Fruit fly (Drosophila melanogaster) whole organism, adult: Measurements from ENCODE around the gene Meics.

Experiments used
- CG11617 ChIP-seq: fragments of 200-800 bp; sonication (Bioruptor generic); optimal IDR thresholded peaks from 2 replicates; lab custom pipeline; 2017; ENCODE audit warnings: mild to moderate bottlenecking, missing biosample characterization, missing genetic modification reagents, missing genetic modification characterization
- CG12768 ChIP-seq: fragments of 200-800 bp; sonication (Bioruptor generic); optimal IDR thresholded peaks from 2 replicates; lab custom pipeline; 2017; ENCODE audit warnings: missing biosample characterization, missing genetic modification characterization, mild to moderate bottlenecking, moderate library complexity, missing genetic modification reagents
- CG14711 ChIP-seq: fragments of 200-800 bp; sonication (Bioruptor generic); optimal IDR thresholded peaks from 2 replicates; lab custom pipeline; 2018; ENCODE audit warnings: missing biosample characterization, mild to moderate bottlenecking, missing genetic modification characterization, moderate library complexity
- CG1620 ChIP-seq: fragments of 200-800 bp; sonication (Bioruptor generic); optimal IDR thresholded peaks from 2 replicates; lab custom pipeline; 2016; ENCODE audit warnings: missing biosample characterization, missing genetic modification characterization
- CG33017 ChIP-seq: fragments of 200-800 bp; sonication (Bioruptor generic); optimal IDR thresholded peaks from 2 replicates; lab custom pipeline; 2018; ENCODE audit warnings: missing biosample characterization, mild to moderate bottlenecking, missing genetic modification characterization, moderate library complexity
- CG5204 ChIP-seq: fragments of 200-800 bp; sonication (Bioruptor generic); optimal IDR thresholded peaks from 2 replicates; lab custom pipeline; 2016; ENCODE audit warnings: missing biosample characterization, missing genetic modification characterization
- CG7045 ChIP-seq: fragments of 200-800 bp; sonication (Bioruptor generic); optimal IDR thresholded peaks from 2 replicates; lab custom pipeline; 2017; ENCODE audit warnings: missing biosample characterization, mild to moderate bottlenecking, missing genetic modification characterization
- CG7101 ChIP-seq: fragments of 200-800 bp; sonication (Bioruptor generic); optimal IDR thresholded peaks from 2 replicates; lab custom pipeline; 2018; ENCODE audit warnings: missing biosample characterization, mild to moderate bottlenecking, missing genetic modification characterization, moderate library complexity
- Clk ChIP-seq: fragments of 200-800 bp; sonication (Bioruptor generic); optimal IDR thresholded peaks from 2 replicates; lab custom pipeline; 2017; ENCODE audit warnings: missing biosample characterization, missing genetic modification characterization
- Crg-1 ChIP-seq: fragments of 200-800 bp; sonication (Bioruptor generic); optimal IDR thresholded peaks from 2 replicates; lab custom pipeline; 2016; ENCODE audit warnings: missing biosample characterization, missing genetic modification characterization
- Hr96 ChIP-seq: fragments of 200-800 bp; sonication (Bioruptor generic); optimal IDR thresholded peaks from 2 replicates; lab custom pipeline; 2016; ENCODE audit warnings: missing biosample characterization, missing genetic modification characterization
- Mnt ChIP-seq: fragments of 200-800 bp; sonication (Bioruptor generic); optimal IDR thresholded peaks from 2 replicates; lab custom pipeline; 2016; ENCODE audit warnings: missing biosample characterization, mild to moderate bottlenecking, missing genetic modification characterization
- bab1 ChIP-seq: fragments of 200-800 bp; sonication (Bioruptor generic); optimal IDR thresholded peaks from 3 replicates; lab custom pipeline; 2019; ENCODE audit warnings: missing biosample characterization, mild to moderate bottlenecking, missing genetic modification characterization, moderate library complexity
- cic ChIP-seq: fragments of 200-800 bp; sonication (Bioruptor generic); optimal IDR thresholded peaks from 2 replicates; lab custom pipeline; 2017; ENCODE audit warnings: missing biosample characterization, mild to moderate bottlenecking, missing genetic modification characterization, moderate library complexity
- cnc ChIP-seq, 2 experiments: fragments of >200 bp; optimal IDR thresholded peaks; 2 replicates each; lab custom pipeline; 2017
- kay ChIP-seq: fragments of 200-800 bp; sonication (Bioruptor generic); peaks from one replicate; lab custom pipeline; 2016; ENCODE audit warnings: missing biosample characterization, missing genetic modification characterization, borderline replicate concordance
- ovo ChIP-seq: fragments of 200-800 bp; sonication (Bioruptor generic); optimal IDR thresholded peaks from 2 replicates; lab custom pipeline; 2016; ENCODE audit warnings: missing biosample characterization, missing genetic modification characterization
- pad ChIP-seq: fragments of 200-800 bp; sonication (Bioruptor generic); optimal IDR thresholded peaks from 3 replicates; lab custom pipeline; 2017; ENCODE audit warnings: missing biosample characterization, missing genetic modification characterization, mild to moderate bottlenecking, moderate library complexity, missing genetic modification reagents
- tj ChIP-seq: fragments of 200-800 bp; sonication (Bioruptor generic); optimal IDR thresholded peaks from 3 replicates; lab custom pipeline; 2017; ENCODE audit warnings: missing biosample characterization, mild to moderate bottlenecking, missing genetic modification characterization, moderate library complexity
- toe ChIP-seq: fragments of 200-800 bp; sonication (Bioruptor generic); optimal IDR thresholded peaks from 2 replicates; lab custom pipeline; 2016; ENCODE audit warnings: missing biosample characterization, missing genetic modification characterization

The Meics gene

DNA sequence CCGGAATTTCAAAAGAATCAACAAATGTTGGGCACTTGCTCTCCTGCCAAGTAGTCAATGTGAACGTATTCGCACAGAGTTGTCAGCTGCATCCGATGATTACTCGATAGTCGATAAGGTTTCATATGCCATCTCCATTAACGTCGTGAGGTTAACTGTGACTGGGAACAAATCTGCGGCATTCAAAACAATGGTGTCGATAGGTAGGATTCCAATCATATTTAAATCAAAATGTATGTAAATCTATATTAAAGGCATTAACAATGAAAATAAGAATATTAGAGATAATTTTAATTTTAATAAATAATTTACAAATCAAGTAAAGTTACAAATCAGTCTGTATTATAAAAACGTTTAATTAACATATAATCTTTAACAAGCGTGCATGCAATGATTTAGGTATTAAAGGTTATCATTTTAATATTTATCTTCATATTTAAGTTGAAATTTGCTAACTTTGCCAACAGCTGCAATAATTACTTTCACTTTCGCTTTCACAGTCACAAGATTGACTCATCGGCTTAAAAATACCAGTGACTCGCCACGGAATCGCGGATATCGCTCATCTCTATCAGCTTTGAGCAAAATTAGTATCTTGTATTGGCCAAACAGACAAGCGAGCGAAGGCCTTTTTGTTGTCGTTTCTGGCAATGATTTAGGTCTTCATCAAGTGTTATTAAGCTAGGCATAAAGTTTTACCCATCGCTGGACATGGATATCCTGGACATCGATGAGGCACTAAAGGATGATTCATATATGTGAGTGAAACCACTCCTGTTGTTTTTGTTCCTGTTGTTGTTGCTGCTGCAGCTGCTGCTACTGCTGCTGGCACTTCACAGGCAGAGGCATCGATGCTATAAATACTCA is at the start of gene Meics, which contains the start of the genes Nxf3 and ssp2:
Meics (minus strand) TSS at position 68 of the 867 bp plus-strand sequence.
Nxf3 (plus strand) TSS at position 569 of the 867 bp plus-strand sequence.
ssp2 (plus strand) TSS at position 569 of the 867 bp plus-strand sequence.
- TF ChIP-seq Mnt (GFP tag; lab: Kevin White, UChicago) (no peak), CG33017 (tag; lab: Kevin White, UChicago) (peak; percentile 16), CG7045 (GFP tag; lab: Kevin White, UChicago) (peak; percentile 64), CG14711 (tag; lab: Kevin White, UChicago) (peak; percentile 90), CG5204 (GFP tag; lab: Kevin White, UChicago) (peak; percentile 29), Clk (GFP tag; lab: Kevin White, UChicago) (no peak), CG7101 (tag; lab: Kevin White, UChicago) (no peak), pad (peak; percentile 27), CG11617 (peak; percentile 33), CG12768 (GFP tag; lab: Kevin White, UChicago) (no peak), cnc (optimal IDR thresholded peaks at IDR 0.05; lab: Kevin White, UChicago) (no peak), kay (GFP tag; lab: Kevin White, UChicago) (peak; percentile 98), tj (peak; percentile 24), cic (no peak), Hr96 (GFP tag; lab: Kevin White, UChicago) (peak; percentile 52), ovo (GFP tag; lab: Kevin White, UChicago) (no peak), toe (GFP tag; lab: Kevin White, UChicago) (peak; percentile 54), bab1 (GFP tag; lab: Kevin White, UChicago) (no peak), Crg-1 (peak; percentile 49), CG1620 (GFP tag; lab: Kevin White, UChicago) (peak; percentile 28)

- TF ChIP-seq kay (GFP tag; lab: Kevin White, UChicago) (no peak), pad (peak; percentile 4), ovo (GFP tag; lab: Kevin White, UChicago) (peak; percentile 21), Hr96 (GFP tag; lab: Kevin White, UChicago) (no peak), CG12768 (GFP tag; lab: Kevin White, UChicago) (peak; percentile 66), CG11617 (peak; percentile 14), bab1 (GFP tag; lab: Kevin White, UChicago) (peak; percentile 22), CG7101 (tag; lab: Kevin White, UChicago) (peak; percentile 23), tj (no peak), Clk (GFP tag; lab: Kevin White, UChicago) (peak; percentile 16), CG14711 (tag; lab: Kevin White, UChicago) (peak; percentile 21), cnc (optimal IDR thresholded peaks at IDR 0.05; lab: Kevin White, UChicago) (no peak), CG33017 (tag; lab: Kevin White, UChicago) (no peak), CG5204 (GFP tag; lab: Kevin White, UChicago) (no peak), CG1620 (GFP tag; lab: Kevin White, UChicago) (no peak), Mnt (GFP tag; lab: Kevin White, UChicago) (peak; percentile 47), Crg-1 (no peak), cic (peak; percentile 88), toe (GFP tag; lab: Kevin White, UChicago) (no peak), CG7045 (GFP tag; lab: Kevin White, UChicago) (peak; percentile 17)
Observed at dm6 chr3L:14006704-14007126, 42.2 kb upstream of the Meics start.

DNA sequence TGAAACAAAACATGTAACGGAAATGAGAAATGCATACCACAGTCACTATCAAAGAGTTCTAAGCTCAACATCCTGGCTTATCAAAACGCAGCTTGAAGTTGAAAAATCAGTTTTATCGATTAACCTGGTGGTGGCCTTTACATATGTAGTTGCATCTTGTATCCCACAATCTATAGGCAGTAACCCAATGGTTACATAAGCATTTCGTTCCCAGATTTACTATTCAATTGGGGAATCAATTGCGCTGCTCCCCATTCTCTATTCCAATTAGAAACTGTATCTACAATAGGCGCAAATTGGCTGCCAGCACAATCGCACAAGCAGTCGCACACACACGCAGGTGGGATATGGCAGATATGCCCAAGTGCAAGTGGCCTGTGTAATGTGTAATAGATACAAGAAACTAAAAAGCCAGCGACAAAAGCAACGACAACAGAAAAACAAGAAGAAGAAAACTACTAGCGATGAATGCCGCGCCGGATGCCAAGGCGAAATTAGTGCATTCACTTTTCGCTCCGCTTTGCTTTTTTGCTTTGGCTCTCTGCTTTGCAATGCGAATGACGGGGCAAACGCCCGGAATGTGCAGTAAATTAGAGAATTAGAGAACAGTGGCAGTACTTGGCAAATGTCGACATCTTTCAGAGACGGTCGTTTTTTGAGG is 41.3 kb upstream of the Meics start:
- TF ChIP-seq kay (GFP tag; lab: Kevin White, UChicago) = peak; percentile 89
- TF ChIP-seq Mnt (GFP tag; lab: Kevin White, UChicago) = peak; percentile 57
- peak; percentile 32 for TF ChIP-seq CG7101 (tag; lab: Kevin White, UChicago)
- TF ChIP-seq cic = peak; percentile 79
- no peak for TF ChIP-seq Hr96 (GFP tag; lab: Kevin White, UChicago)
- TF ChIP-seq CG11617 = no peak
- TF ChIP-seq CG1620 (GFP tag; lab: Kevin White, UChicago) = no peak
- TF ChIP-seq tj = peak; percentile 55
- peak; percentile 36 for TF ChIP-seq CG12768 (GFP tag; lab: Kevin White, UChicago)
- peak; percentile 18 for TF ChIP-seq CG33017 (tag; lab: Kevin White, UChicago)

- TF ChIP-seq bab1 (GFP tag; lab: Kevin White, UChicago) (peak; percentile 94), Crg-1 (peak; percentile 98), Clk (GFP tag; lab: Kevin White, UChicago) (peak; percentile 96), CG33017 (tag; lab: Kevin White, UChicago) (peak; percentile 99), toe (GFP tag; lab: Kevin White, UChicago) (peak; percentile 96), tj (peak; percentile 90), CG7045 (GFP tag; lab: Kevin White, UChicago) (peak; percentile 98), ovo (GFP tag; lab: Kevin White, UChicago) (peak; percentile 79), Hr96 (GFP tag; lab: Kevin White, UChicago) (peak; percentile 98), CG5204 (GFP tag; lab: Kevin White, UChicago) (peak; percentile 98), CG11617 (peak; percentile 98), kay (GFP tag; lab: Kevin White, UChicago) (peak; percentile 96), CG7101 (tag; lab: Kevin White, UChicago) (peak; percentile 99), Mnt (GFP tag; lab: Kevin White, UChicago) (peak; percentile 99), cnc (optimal IDR thresholded peaks at IDR 0.05; lab: Kevin White, UChicago) (no peak), CG12768 (GFP tag; lab: Kevin White, UChicago) (peak; percentile 99), pad (peak; percentile 94), CG14711 (tag; lab: Kevin White, UChicago) (peak; percentile 97), CG1620 (GFP tag; lab: Kevin White, UChicago) (peak; percentile 97), cic (peak; percentile 99)
Observed at dm6 chr3L:14004963-14005458, 40.5 kb upstream of the Meics start.
